Fruit fly (Drosophila melanogaster): ENCODE data around the gene CG32148.

The CG32148 gene

DNA sequence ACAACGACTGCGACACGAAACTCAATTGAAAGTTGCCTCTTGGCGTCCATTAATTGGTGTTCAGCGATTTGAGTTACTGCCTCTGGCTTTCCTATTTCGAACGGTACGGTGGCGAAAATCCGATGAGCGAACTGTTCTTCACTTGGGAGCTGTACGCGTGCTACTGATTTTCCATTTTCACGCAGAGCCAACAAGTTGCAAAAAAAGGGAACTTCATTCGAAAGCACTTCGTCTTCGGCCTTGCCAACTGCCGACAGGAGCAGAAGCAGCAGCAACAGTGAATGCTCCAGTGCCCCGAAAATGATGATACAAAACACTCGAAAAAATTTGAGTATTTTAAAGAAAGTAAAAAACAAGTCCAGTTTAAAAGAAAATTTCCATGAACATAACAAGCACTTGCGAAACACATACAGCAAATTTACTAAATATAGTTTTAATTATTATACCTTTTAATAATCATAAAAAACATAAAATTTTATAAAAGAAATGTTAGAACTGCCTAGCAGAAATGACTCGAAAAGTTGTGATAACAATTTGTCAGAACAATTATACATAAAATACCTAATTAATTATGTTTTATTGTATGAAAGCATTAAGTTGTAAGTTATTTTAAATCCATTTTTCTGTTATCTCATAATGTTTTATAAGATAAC lies 10.9 kb downstream of the CG32148 start (continued):
- TF ChIP-seq slp2 (GFP tag; optimal IDR thresholded peaks at IDR 0.05) (no peak), CG8765 (GFP tag; IDR thresholded peaks at IDR 0.05) (no peak), BEAF-32 (GFP tag; optimal IDR thresholded peaks at IDR 0.05) (no peak), CG17328 (GFP tag; IDR thresholded peaks at IDR 0.05) (no peak), Bgb (GFP tag; IDR thresholded peaks at IDR 0.05; ENCODE audit: partially characterized antibody) (no peak), CG2712 (tag; optimal IDR thresholded peaks at IDR 0.05) (peak; percentile 42), zf30C (GFP tag; optimal IDR thresholded peaks at IDR 0.05) (peak; percentile 46), dan (GFP tag; IDR thresholded peaks at IDR 0.05) (no peak), sug (tag; optimal IDR thresholded peaks at IDR 0.05) (peak; percentile 40), gsb (GFP tag; IDR thresholded peaks at IDR 0.05) (no peak), CG2678 (tag; optimal IDR thresholded peaks at IDR 0.05) (peak; percentile 83), Sry-β (GFP tag; optimal IDR thresholded peaks at IDR 0.05) (no peak), ci (GFP tag; IDR thresholded peaks at IDR 0.05) (no peak), CG8089 (GFP tag; optimal IDR thresholded peaks at IDR 0.05) (no peak), CG8944 (GFP tag; optimal IDR thresholded peaks at IDR 0.05) (no peak), cwo (GFP tag; optimal IDR thresholded peaks at IDR 0.05) (peak; percentile 56), CG10979 (tag; optimal IDR thresholded peaks at IDR 0.05) (no peak), Dbx (GFP tag; IDR thresholded peaks at IDR 0.05) (no peak), corto (GFP tag; optimal IDR thresholded peaks at IDR 0.05) (no peak), disco-r (GFP tag; optimal IDR thresholded peaks at IDR 0.05) (no peak), CoRest (tag; optimal IDR thresholded peaks at IDR 0.05) (peak; percentile 53), Elba2 (GFP tag; optimal IDR thresholded peaks at IDR 0.05) (no peak), CG3726 (GFP tag; IDR thresholded peaks at IDR 0.05) (no peak), odd (GFP tag; optimal IDR thresholded peaks at IDR 0.05) (no peak), CG12219 (GFP tag; optimal IDR thresholded peaks at IDR 0.05) (no peak), CG16815 (GFP tag; optimal IDR thresholded peaks at IDR 0.05) (no peak), CG18764 (GFP tag; optimal IDR thresholded peaks at IDR 0.05) (no peak), ab (GFP tag; optimal IDR thresholded peaks at IDR 0.05) (no peak), Jarid2 (GFP tag; optimal IDR thresholded peaks at IDR 0.05) (no peak), CG4617 (GFP tag; optimal IDR thresholded peaks at IDR 0.05; ENCODE audit: borderline replicate concordance) (no peak), CG7357 (GFP tag; IDR thresholded peaks at IDR 0.05) (no peak), row (GFP tag; IDR thresholded peaks at IDR 0.05) (peak; percentile 53), CG9437 (GFP tag; optimal IDR thresholded peaks at IDR 0.05) (peak; percentile 40), CG6689 (GFP tag; IDR thresholded peaks at IDR 0.05) (no peak), Aef1 (GFP tag; IDR thresholded peaks at IDR 0.05) (no peak), CG12299 (tag; optimal IDR thresholded peaks at IDR 0.05) (peak; percentile 24), eve (GFP tag; optimal IDR thresholded peaks at IDR 0.05) (no peak), grn (GFP tag; optimal IDR thresholded peaks at IDR 0.05) (no peak), fd96Cb (tag; optimal IDR thresholded peaks at IDR 0.05) (peak; percentile 6), dimm (GFP tag; IDR thresholded peaks at IDR 0.05) (no peak), fd3F (GFP tag; optimal IDR thresholded peaks at IDR 0.05) (no peak), CG1647 (GFP tag; optimal IDR thresholded peaks at IDR 0.05) (no peak), klu (GFP tag; IDR thresholded peaks at IDR 0.05) (no peak), CG4360 (GFP tag; IDR thresholded peaks at IDR 0.05) (no peak), CG31388 (GFP tag; optimal IDR thresholded peaks at IDR 0.05) (no peak), amos (GFP tag; IDR thresholded peaks at IDR 0.05; ENCODE audit: partially characterized antibody) (no peak), jigr1 (GFP tag; IDR thresholded peaks at IDR 0.05) (no peak), toy (GFP tag; IDR thresholded peaks at IDR 0.05) (no peak), HLH54F (GFP tag; optimal IDR thresholded peaks at IDR 0.05) (no peak), Rfx (GFP tag; IDR thresholded peaks at IDR 0.05) (no peak), Hr51 (GFP tag; optimal IDR thresholded peaks at IDR 0.05) (peak in 1 of 2 experiments; percentile 58)

Data from whole organism, embryonic.